Worm (Caenorhabditis elegans) whole organism, L1 larva: Measurements from ENCODE around the gene nhr-285.

ENCODE experiments used
- C04F5.9 ChIP-seq: sonication (generic microtip); optimal IDR thresholded peaks from 2 replicates; lab custom pipeline; 2016; ENCODE audit warnings: missing genetic modification characterization, missing compliant biosample characterization
- C16A3.4 ChIP-seq: fragments of 150-350 bp; optimal IDR thresholded peaks from 2 replicates; lab custom pipeline; 2014; ENCODE audit warnings: missing biosample characterization, missing genetic modification characterization
- F16B12.6 ChIP-seq: fragments of 150-350 bp; optimal IDR thresholded peaks from 2 replicates; lab custom pipeline; 2014; ENCODE audit warnings: missing biosample characterization, missing genetic modification characterization
- aha-1 ChIP-seq: fragments of 150-350 bp; optimal IDR thresholded peaks from 2 replicates; lab custom pipeline; 2014; ENCODE audit warnings: missing biosample characterization, missing genetic modification characterization
- ama-1 ChIP-seq: fragments of 150-350 bp; optimal IDR thresholded peaks from 2 replicates; lab custom pipeline; 2014
- ceh-63 ChIP-seq: fragments of 200-800 bp; sonication (Bioruptor generic); optimal IDR thresholded peaks from 2 replicates; lab custom pipeline; 2018; ENCODE audit warnings: mild to moderate bottlenecking, missing genetic modification characterization, missing compliant biosample characterization
- ceh-8 ChIP-seq: fragments of 200-800 bp; sonication (Bioruptor generic); optimal IDR thresholded peaks from 2 replicates; lab custom pipeline; 2018; ENCODE audit warnings: mild to moderate bottlenecking, missing genetic modification characterization, moderate library complexity, missing compliant biosample characterization
- ceh-82 ChIP-seq, 3 experiments: fragments of 150-350 bp in 1 of 3; sonication (generic microtip) in 2 of 3; optimal IDR thresholded peaks; 2 replicates each; lab custom pipeline; 2014 to 2017; ENCODE audit warnings: missing biosample characterization in 3 of 3, missing genetic modification characterization in 3 of 3
- ceh-90 ChIP-seq: sonication (generic microtip); optimal IDR thresholded peaks from 2 replicates; lab custom pipeline; 2016; ENCODE audit warnings: missing genetic modification characterization, missing compliant biosample characterization
- dsc-1 ChIP-seq: sonication (generic microtip); optimal IDR thresholded peaks from 2 replicates; lab custom pipeline; 2016; ENCODE audit warnings: mild to moderate bottlenecking, missing genetic modification characterization, missing compliant biosample characterization
- efl-1 ChIP-seq, 4 experiments: fragments of 150-350 bp; optimal IDR thresholded peaks in 3 of 4; peaks in 1 of 4; 1 replicate in 1 of 4; 2 replicates in 3 of 4; lab custom pipeline; 2014; ENCODE audit warnings: missing biosample characterization in 2 of 4, missing genetic modification characterization in 2 of 4, missing genetic modification reagents in 2 of 4
- egl-13 ChIP-seq: sonication (generic microtip); optimal IDR thresholded peaks from 2 replicates; lab custom pipeline; 2016; ENCODE audit warnings: missing genotype, missing genetic modification reagents, missing genetic modification characterization, missing compliant biosample characterization
- egl-27 ChIP-seq, 2 experiments: fragments of 150-350 bp in 1 of 2; sonication (generic microtip); optimal IDR thresholded peaks; 3 replicates each; lab custom pipeline; 2017 to 2018; ENCODE audit warnings: missing biosample characterization in 2 of 2, missing genetic modification characterization in 2 of 2, missing genetic modification reagents in 2 of 2
- fkh-10 ChIP-seq: sonication (generic microtip); optimal IDR thresholded peaks from 2 replicates; lab custom pipeline; 2017; ENCODE audit warnings: missing biosample characterization, missing genetic modification reagents, missing genetic modification characterization
- grh-1 ChIP-seq: fragments of 200-800 bp; sonication (Bioruptor generic); IDR thresholded peaks from 2 replicates; pipeline ENCODE4 v1.3.6; 2022; ENCODE audit warnings: missing genetic modification reagents, missing genetic modification characterization, missing compliant biosample characterization
- hpl-2 ChIP-seq: fragments of 150-350 bp; optimal IDR thresholded peaks from 2 replicates; lab custom pipeline; 2014; ENCODE audit warnings: missing biosample characterization, missing genetic modification reagents, missing genetic modification characterization
- irx-1 ChIP-seq: sonication (generic microtip); optimal IDR thresholded peaks from 2 replicates; lab custom pipeline; 2016; ENCODE audit warnings: missing genetic modification characterization, missing compliant biosample characterization
- lin-13 ChIP-seq: fragments of 150-350 bp; optimal IDR thresholded peaks from 2 replicates; lab custom pipeline; 2014; ENCODE audit warnings: missing biosample characterization, missing genetic modification reagents, missing genetic modification characterization
- lin-35 ChIP-seq, 2 experiments: fragments of 150-350 bp; optimal IDR thresholded peaks; 2 replicates each; lab custom pipeline; 2014; ENCODE audit warnings: missing biosample characterization in 2 of 2, missing genetic modification characterization in 2 of 2, missing genetic modification reagents in 2 of 2
- lin-39 ChIP-seq: fragments of 150-350 bp; optimal IDR thresholded peaks from 2 replicates; lab custom pipeline; 2014; ENCODE audit warnings: missing biosample characterization, missing genetic modification reagents, missing genetic modification characterization
- lir-3 ChIP-seq: sonication (generic microtip); optimal IDR thresholded peaks from 2 replicates; lab custom pipeline; 2016; ENCODE audit warnings: mild to moderate bottlenecking, missing genetic modification characterization, moderate library complexity, missing compliant biosample characterization; ENCODE audit not compliant: poor library complexity
- mef-2 ChIP-seq: fragments of 150-350 bp; optimal IDR thresholded peaks from 2 replicates; lab custom pipeline; 2014; ENCODE audit warnings: missing biosample characterization, missing genetic modification characterization
- mep-1 ChIP-seq: fragments of 150-350 bp; optimal IDR thresholded peaks from 2 replicates; lab custom pipeline; 2014; ENCODE audit warnings: missing biosample characterization, missing genetic modification characterization
- nhr-12 ChIP-seq: sonication (generic microtip); optimal IDR thresholded peaks from 2 replicates; lab custom pipeline; 2017; ENCODE audit warnings: missing biosample characterization, missing genetic modification characterization
- nhr-19 ChIP-seq: fragments of 200-800 bp; sonication (Bioruptor generic); conservative IDR thresholded peaks from 2 replicates; pipeline ENCODE4 v1.3.6; 2022; ENCODE audit warnings: missing genetic modification characterization, missing compliant biosample characterization
- nhr-237 ChIP-seq: fragments of 150-350 bp; optimal IDR thresholded peaks from 2 replicates; lab custom pipeline; 2014; ENCODE audit warnings: missing biosample characterization, missing genetic modification characterization
- nhr-47 ChIP-seq: sonication (generic microtip); optimal IDR thresholded peaks from 2 replicates; lab custom pipeline; 2016; ENCODE audit warnings: mild to moderate bottlenecking, missing genetic modification characterization, moderate library complexity, missing compliant biosample characterization
- nhr-71 ChIP-seq: sonication (generic microtip); optimal IDR thresholded peaks from 2 replicates; lab custom pipeline; 2016; ENCODE audit warnings: mild to moderate bottlenecking, missing genetic modification characterization, moderate library complexity, missing compliant biosample characterization
- nhr-76 ChIP-seq: sonication (generic microtip); optimal IDR thresholded peaks from 2 replicates; lab custom pipeline; 2017; ENCODE audit warnings: missing biosample characterization, missing genetic modification characterization
- nhr-77 ChIP-seq: fragments of 150-350 bp; optimal IDR thresholded peaks from 2 replicates; lab custom pipeline; 2014; ENCODE audit warnings: missing biosample characterization, missing genetic modification characterization
- nhr-84 ChIP-seq: sonication (generic microtip); optimal IDR thresholded peaks from 2 replicates; lab custom pipeline; 2017; ENCODE audit warnings: missing biosample characterization, missing genetic modification characterization
- pag-3 ChIP-seq: sonication (generic microtip); optimal IDR thresholded peaks from 2 replicates; lab custom pipeline; 2017; ENCODE audit warnings: missing genetic modification characterization, mild to moderate bottlenecking, missing compliant biosample characterization, antibody characterized with exemption, borderline replicate concordance; ENCODE audit not compliant: insufficient read depth
- pax-3 ChIP-seq: fragments of 200-800 bp; sonication (Bioruptor generic); optimal IDR thresholded peaks from 2 replicates; lab custom pipeline; 2018; ENCODE audit warnings: mild to moderate bottlenecking, missing genetic modification characterization, moderate library complexity, missing compliant biosample characterization
- skn-1 ChIP-seq: fragments of 150-350 bp; optimal IDR thresholded peaks from 2 replicates; lab custom pipeline; 2014; ENCODE audit warnings: missing biosample characterization, missing genetic modification characterization
- snpc-4 ChIP-seq: fragments of 150-350 bp; optimal IDR thresholded peaks from 2 replicates; lab custom pipeline; 2014; ENCODE audit warnings: missing biosample characterization, missing genetic modification characterization
- sup-37 ChIP-seq: fragments of 200-800 bp; sonication (Bioruptor generic); optimal IDR thresholded peaks from 2 replicates; lab custom pipeline; 2018; ENCODE audit warnings: mild to moderate bottlenecking, missing genetic modification characterization, missing compliant biosample characterization
- tbx-2 ChIP-seq: sonication (generic microtip); optimal IDR thresholded peaks from 2 replicates; lab custom pipeline; 2016; ENCODE audit warnings: missing genetic modification characterization, missing compliant biosample characterization
- tlp-1 ChIP-seq: fragments of 150-350 bp; optimal IDR thresholded peaks from 2 replicates; lab custom pipeline; 2014; ENCODE audit warnings: missing biosample characterization, missing genetic modification characterization
- unc-62 ChIP-seq: fragments of 150-350 bp; optimal IDR thresholded peaks from 2 replicates; lab custom pipeline; 2014; ENCODE audit warnings: missing biosample characterization, missing genetic modification reagents, missing genetic modification characterization
- unc-86 ChIP-seq: sonication (generic microtip); optimal IDR thresholded peaks from 2 replicates; lab custom pipeline; 2016; ENCODE audit warnings: missing genetic modification characterization, missing compliant biosample characterization
- xbp-1 ChIP-seq: sonication (generic microtip); optimal IDR thresholded peaks from 2 replicates; lab custom pipeline; 2016; ENCODE audit warnings: missing genetic modification characterization, missing compliant biosample characterization
- zag-1 ChIP-seq: fragments of 150-350 bp; optimal IDR thresholded peaks from 2 replicates; lab custom pipeline; 2014; ENCODE audit warnings: missing biosample characterization, missing genetic modification characterization
- ztf-11 ChIP-seq, 2 experiments: sonication (generic microtip); optimal IDR thresholded peaks; 2 replicates each; lab custom pipeline; 2016 to 2017; ENCODE audit warnings: missing genetic modification characterization in 2 of 2, missing biosample characterization in 1 of 2, missing compliant biosample characterization in 1 of 2

Gene nhr-285

ce11 chrV:15779128-15779729, at the start of gene nhr-285, which contains the start of gene irld-52:
nhr-285 (minus strand) TSS chrV:15779228.
irld-52 (plus strand) TSS chrV:15779679.
- TF ChIP-seq nhr-84 (no peak), lir-3 (tag; lab: Kevin White, UChicago) (no peak), tbx-2 (tag; lab: Kevin White, UChicago) (no peak), skn-1 (tag; lab: Kevin White, UChicago) (no peak), nhr-71 (tag; lab: Kevin White, UChicago) (no peak), lin-39 (tag; lab: Kevin White, UChicago) (no peak), ceh-82 (tag; optimal IDR thresholded peaks at IDR 0.05; lab: Kevin White, UChicago) (no peak), xbp-1 (no peak), hpl-2 (GFP tag; lab: Kevin White, UChicago) (no peak), aha-1 (tag; lab: Kevin White, UChicago) (no peak), nhr-12 (tag; lab: Kevin White, UChicago) (no peak), nhr-237 (tag; lab: Kevin White, UChicago) (no peak), mef-2 (no peak), unc-86 (tag; lab: Kevin White, UChicago) (no peak), lin-35 (GFP tag; optimal IDR thresholded peaks at IDR 0.05; lab: Kevin White, UChicago) (no peak), ceh-90 (tag; lab: Kevin White, UChicago) (no peak)

- TF ChIP-seq efl-1 (optimal IDR thresholded peaks at IDR 0.05; lab: Kevin White, UChicago): no peak
- no peak for TF ChIP-seq efl-1 (GFP tag; optimal IDR thresholded peaks at IDR 0.05 in 1 of 2; lab: Kevin White, UChicago)
- TF ChIP-seq aha-1 (tag; lab: Kevin White, UChicago): no peak
- no peak for TF ChIP-seq irx-1 (tag; lab: Kevin White, UChicago)
- TF ChIP-seq grh-1 (GFP tag; lab: Robert Waterston, UW): no peak
- TF ChIP-seq mef-2: no peak
- no peak for TF ChIP-seq skn-1 (tag; lab: Kevin White, UChicago)
- no peak for TF ChIP-seq lin-13
- TF ChIP-seq ceh-8 (GFP tag; lab: Kevin White, UChicago): no peak
- no peak for TF ChIP-seq mep-1 (tag; lab: Kevin White, UChicago)
- TF ChIP-seq nhr-76 (tag; lab: Kevin White, UChicago): no peak
- no peak for TF ChIP-seq ama-1 (lab: Kevin White, UChicago)
- TF ChIP-seq dsc-1: no peak
- no peak for TF ChIP-seq ztf-11 (tag; optimal IDR thresholded peaks at IDR 0.05; lab: Kevin White, UChicago)
- TF ChIP-seq egl-13 (tag; lab: Kevin White, UChicago): no peak
- TF ChIP-seq pax-3 (tag; lab: Kevin White, UChicago): no peak
- no peak for TF ChIP-seq tlp-1 (tag; lab: Kevin White, UChicago)
- TF ChIP-seq C16A3.4 (tag; lab: Kevin White, UChicago): no peak
- no peak for TF ChIP-seq egl-27 (tag; optimal IDR thresholded peaks at IDR 0.05; lab: Kevin White, UChicago)
- no peak for TF ChIP-seq pag-3 (tag; lab: Kevin White, UChicago)
- TF ChIP-seq, all 84 proteins: peak for 0
These were observed 47.1 kb upstream of the nhr-285 start, which contains the start of gene srbc-51 for ce11 chrV:15826110-15826509. srbc-51 (plus strand) TSS chrV:15826410.

- no peak for TF ChIP-seq xbp-1
- no peak for TF ChIP-seq F16B12.6 (tag; lab: Kevin White, UChicago)
- TF ChIP-seq snpc-4 (tag; lab: Kevin White, UChicago): no peak
- no peak for TF ChIP-seq tlp-1 (tag; lab: Kevin White, UChicago)
- no peak for TF ChIP-seq fkh-10 (GFP tag; lab: Kevin White, UChicago)
- no peak for TF ChIP-seq nhr-19 (GFP tag; lab: Robert Waterston, UW)
- no peak for TF ChIP-seq zag-1 (tag; lab: Kevin White, UChicago)
- no peak for TF ChIP-seq dsc-1
- TF ChIP-seq C04F5.9 (tag; lab: Kevin White, UChicago): no peak
- TF ChIP-seq nhr-12 (tag; lab: Kevin White, UChicago): no peak
- TF ChIP-seq nhr-76 (tag; lab: Kevin White, UChicago): no peak
- no peak for TF ChIP-seq nhr-47 (tag; lab: Kevin White, UChicago)
- no peak for TF ChIP-seq sup-37
- no peak for TF ChIP-seq ceh-63
- TF ChIP-seq unc-62: no peak
- TF ChIP-seq lin-13: no peak
- TF ChIP-seq nhr-77 (tag; lab: Kevin White, UChicago): no peak
These were observed 45.8 kb upstream of the nhr-285 start, which contains the start of gene srbc-50 for ce11 chrV:15824866-15825265. srbc-50 (minus strand) TSS chrV:15824966.
